Fruit fly (Drosophila melanogaster): ENCODE measurements around the gene CG17294.

The CG17294 gene

dm6 chr2L:8381508-8382036 lies 4.7 kb downstream of the CG17294 start, which contains the start of gene AlaRS (continued):
- no peak for TF ChIP-seq Drgx (GFP tag; IDR thresholded peaks at IDR 0.05)
- no peak for TF ChIP-seq CG4404 (GFP tag; IDR thresholded peaks at IDR 0.05)
- TF ChIP-seq grn (GFP tag; optimal IDR thresholded peaks at IDR 0.05), result no peak
- TF ChIP-seq tgo (GFP tag; IDR thresholded peaks at IDR 0.05), result peak; percentile 13; the same call in 1 of the 3 replicates
- no peak for TF ChIP-seq CG10274 (GFP tag; optimal IDR thresholded peaks at IDR 0.05)
- no peak for TF ChIP-seq CG12769 (tag; optimal IDR thresholded peaks at IDR 0.05)
- no peak for TF ChIP-seq CG7786 (GFP tag; optimal IDR thresholded peaks at IDR 0.05)
- peak; percentile 42; the same call in 1 of the 3 replicates for TF ChIP-seq CG16813 (GFP tag; IDR thresholded peaks at IDR 0.05; ENCODE audit: partially characterized antibody)
- TF ChIP-seq slou (GFP tag; optimal IDR thresholded peaks at IDR 0.05), result no peak
- peak; percentile 10 for TF ChIP-seq Ets97D (GFP tag; optimal IDR thresholded peaks at IDR 0.05)
- TF ChIP-seq H15 (GFP tag; IDR thresholded peaks at IDR 0.05), result no peak
- peak; percentile 49; the same call in 1 of the 2 replicates for TF ChIP-seq CG31441 (GFP tag; IDR thresholded peaks at IDR 0.05)
- no peak for TF ChIP-seq jing (GFP tag; optimal IDR thresholded peaks at IDR 0.05)
- TF ChIP-seq Eip74EF (GFP tag; optimal IDR thresholded peaks at IDR 0.05), result peak in 1 of 2 experiments; percentile 9
- TF ChIP-seq CG3065 (GFP tag; optimal IDR thresholded peaks at IDR 0.05), result no peak
- peak; percentile 29 for TF ChIP-seq CG17568 (GFP tag; optimal IDR thresholded peaks at IDR 0.05)
- TF ChIP-seq rib (GFP tag; IDR thresholded peaks at IDR 0.05), result no peak
- no peak for TF ChIP-seq Rx (GFP tag; IDR thresholded peaks at IDR 0.05)
- TF ChIP-seq ewg (GFP tag; optimal IDR thresholded peaks at IDR 0.05), result no peak
- peak; percentile 50 for TF ChIP-seq CG2678 (tag; optimal IDR thresholded peaks at IDR 0.05)
- peak; percentile 59; the same call in 2 of the 3 replicates for TF ChIP-seq CG6791 (GFP tag; IDR thresholded peaks at IDR 0.05; ENCODE audit: partially characterized antibody)
- TF ChIP-seq Atf-2 (GFP tag; optimal IDR thresholded peaks at IDR 0.05), result no peak
- peak; percentile 44 for TF ChIP-seq CG13775 (GFP tag; optimal IDR thresholded peaks at IDR 0.05)
- no peak for TF ChIP-seq CG7372 (GFP tag; IDR thresholded peaks at IDR 0.05)
- peak in 1 of 2 experiments; percentile 46 for TF ChIP-seq Hr51 (GFP tag; optimal IDR thresholded peaks at IDR 0.05)
- TF ChIP-seq CG9817 (tag; optimal IDR thresholded peaks at IDR 0.05), result no peak
- TF ChIP-seq B-H1 (GFP tag; IDR thresholded peaks at IDR 0.05), result no peak
- TF ChIP-seq CG15696 (tag; optimal IDR thresholded peaks at IDR 0.05), result no peak
- no peak; the same call in 2 of the 3 replicates for TF ChIP-seq CG14050 (GFP tag; IDR thresholded peaks at IDR 0.05)
- peak; percentile 72; the same call in 1 of the 2 replicates for TF ChIP-seq unc-4 (GFP tag; IDR thresholded peaks at IDR 0.05; ENCODE audit: partially characterized antibody)
- TF ChIP-seq CG12236 (GFP tag; optimal IDR thresholded peaks at IDR 0.05), result no peak
- TF ChIP-seq pho (GFP tag; optimal IDR thresholded peaks at IDR 0.05), result no peak
- TF ChIP-seq h (optimal IDR thresholded peaks at IDR 0.05), result no peak
- TF ChIP-seq Fer3 (tag; optimal IDR thresholded peaks at IDR 0.05), result peak; percentile 12
- TF ChIP-seq vvl (GFP tag; IDR thresholded peaks at IDR 0.05), result peak; percentile 44; the same call in 1 of the 2 replicates
- TF ChIP-seq CG34376 (GFP tag; optimal IDR thresholded peaks at IDR 0.05), result peak; percentile 41
- TF ChIP-seq maf-S (GFP tag; optimal IDR thresholded peaks at IDR 0.05), result no peak
- no peak for TF ChIP-seq br (optimal IDR thresholded peaks at IDR 0.05)
- TF ChIP-seq ci (GFP tag; IDR thresholded peaks at IDR 0.05), result peak; percentile 40; the same call in 1 of the 3 replicates
- TF ChIP-seq CG32772 (GFP tag; IDR thresholded peaks at IDR 0.05), result no peak
- TF ChIP-seq Mad (GFP tag; optimal IDR thresholded peaks at IDR 0.05), result no peak
- peak; percentile 67 for TF ChIP-seq CG10267 (tag; optimal IDR thresholded peaks at IDR 0.05)
- TF ChIP-seq eyg (GFP tag; optimal IDR thresholded peaks at IDR 0.05), result no peak
- TF ChIP-seq Doc2 (GFP tag; IDR thresholded peaks at IDR 0.05), result no peak
- no peak for TF ChIP-seq H2.0 (GFP tag; IDR thresholded peaks at IDR 0.05)
- TF ChIP-seq CG7271 (tag; optimal IDR thresholded peaks at IDR 0.05), result no peak
- TF ChIP-seq HmgZ (tag; optimal IDR thresholded peaks at IDR 0.05), result peak; percentile 29
- TF ChIP-seq cwo (GFP tag; optimal IDR thresholded peaks at IDR 0.05), result peak; percentile 44
- no peak for TF ChIP-seq sr (GFP tag; IDR thresholded peaks at IDR 0.05)
- TF ChIP-seq CG8089 (GFP tag; optimal IDR thresholded peaks at IDR 0.05), result no peak
- TF ChIP-seq zf30C (GFP tag; optimal IDR thresholded peaks at IDR 0.05), result no peak
